Fruit fly (Drosophila melanogaster) S2 (cell line): ENCODE data around the gene CaMKII.

Experiments
- CG8478 ChIP-seq: fragments of >200 bp; optimal IDR thresholded peaks from 2 replicates; lab custom pipeline; 2018
- CTCF ChIP-seq, 2 experiments: fragments of >200 bp; optimal IDR thresholded peaks; 2 replicates each; lab custom pipeline; 2018

DNA sequence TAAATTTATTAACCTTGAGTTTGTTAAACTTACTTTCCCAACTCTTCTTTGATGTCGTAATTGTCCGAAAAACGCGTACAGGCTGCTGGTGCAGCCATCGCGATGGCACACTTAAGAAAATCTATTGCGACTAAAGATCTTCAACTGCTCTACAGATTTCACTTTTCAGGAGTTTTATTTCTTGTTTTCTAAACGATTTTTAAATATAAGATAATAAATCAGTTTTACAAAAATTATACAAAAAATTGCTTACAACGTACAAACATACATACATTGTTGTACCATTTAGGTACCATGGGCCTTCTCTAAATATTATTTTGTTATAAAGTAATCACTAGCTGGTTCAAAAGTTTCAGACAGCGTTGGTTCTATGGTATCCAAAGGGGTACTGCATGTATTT is 3.1 kb downstream of the CaMKII start:
- no peak for TF ChIP-seq CTCF (optimal IDR thresholded peaks at IDR 0.05; lab: Kevin White, UChicago)
- TF ChIP-seq CG8478 (lab: Kevin White, UChicago) = no peak
